Fruit fly (Drosophila melanogaster) whole organism, wandering third instar larva: ENCODE measurements around the gene CG43185.

Experiments used
- GATAd ChIP-seq: sonication (Bioruptor generic); optimal IDR thresholded peaks from 2 replicates; lab custom pipeline; 2016; ENCODE audit warnings: missing biosample characterization, missing genetic modification characterization
- Jra ChIP-seq: sonication (Bioruptor generic); optimal IDR thresholded peaks from 2 replicates; lab custom pipeline; 2016; ENCODE audit warnings: missing biosample characterization, missing genetic modification characterization
- br ChIP-seq: fragments of 200-800 bp; sonication (Bioruptor generic); optimal IDR thresholded peaks from 2 replicates; lab custom pipeline; 2016; ENCODE audit warnings: missing biosample characterization, missing genetic modification characterization
- psq ChIP-seq: fragments of 200-800 bp; sonication (Bioruptor generic); optimal IDR thresholded peaks from 3 replicates; lab custom pipeline; 2017; ENCODE audit warnings: missing biosample characterization, mild to moderate bottlenecking, missing genetic modification characterization, moderate library complexity
- tai ChIP-seq: sonication (Bioruptor generic); optimal IDR thresholded peaks from 2 replicates; lab custom pipeline; 2016; ENCODE audit warnings: missing biosample characterization, missing genetic modification characterization

DNA sequence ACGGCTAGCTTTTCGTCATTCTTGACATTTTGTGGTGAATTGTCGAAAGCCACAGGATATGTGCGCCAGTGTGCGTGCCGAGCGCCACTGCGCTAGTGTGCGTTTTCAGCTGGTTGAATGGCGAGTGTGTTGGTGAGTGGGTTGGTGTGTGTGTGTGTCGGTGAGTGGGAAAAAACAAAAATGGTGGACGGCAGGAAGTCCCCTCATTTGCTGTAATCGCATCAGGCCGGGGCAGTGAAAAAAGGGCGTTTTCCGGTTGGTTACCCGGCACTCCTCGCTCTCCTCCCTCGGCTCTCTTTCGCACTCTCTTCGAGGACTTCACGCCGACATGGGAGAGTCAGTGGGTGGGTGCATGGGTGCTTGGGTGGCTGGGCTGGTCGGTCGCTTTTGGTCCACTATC is 40.5 kb downstream of the CG43185 start:
- TF ChIP-seq GATAd (GFP tag; lab: Kevin White, UChicago) (no peak), br (GFP tag; lab: Kevin White, UChicago) (no peak), psq (GFP tag; lab: Kevin White, UChicago) (no peak), tai (GFP tag; lab: Kevin White, UChicago) (no peak), Jra (GFP tag; lab: Kevin White, UChicago) (no peak)
